Worm (Caenorhabditis elegans): ENCODE results near the gene Y53G8AM.6.

Y53G8AM.6 gene

ce11 chrIII:3248307-3249037, 11.1 kb downstream of the Y53G8AM.6 start, which contains the start of gene nduf-9:
nduf-9 (minus strand) TSS chrIII:3248575.
- TF ChIP-seq klf-2 (GFP tag; conservative IDR thresholded peaks at IDR 0.05): no peak
- no peak for TF ChIP-seq flt-1 (GFP tag; IDR thresholded peaks at IDR 0.05)

- TF ChIP-seq flt-1 (GFP tag; IDR thresholded peaks at IDR 0.05) (no peak), T22C8.4 (GFP tag; IDR thresholded peaks at IDR 0.05) (peak; percentile 87)
Observed at ce11 chrIII:3242379-3242778, 17.2 kb downstream of the Y53G8AM.6 start.

- peak; percentile 78 for TF ChIP-seq T22C8.4 (GFP tag; IDR thresholded peaks at IDR 0.05)
- TF ChIP-seq flt-1 (GFP tag; IDR thresholded peaks at IDR 0.05): no peak
Observed at ce11 chrIII:3241943-3242342, 17.6 kb downstream of the Y53G8AM.6 start.

ce11 chrIII:3241361-3241760, 18.2 kb downstream of the Y53G8AM.6 start:
- no peak for TF ChIP-seq cog-1 (tag; optimal IDR thresholded peaks at IDR 0.05)
- peak; percentile 74 for TF ChIP-seq T22C8.4 (GFP tag; IDR thresholded peaks at IDR 0.05)

- TF ChIP-seq cog-1 (tag; optimal IDR thresholded peaks at IDR 0.05) (no peak), T22C8.4 (GFP tag; IDR thresholded peaks at IDR 0.05) (peak; percentile 71), med-1 (GFP tag; optimal IDR thresholded peaks at IDR 0.05; ENCODE audit: insufficient read depth) (no peak)
Observed at ce11 chrIII:3240893-3241292, 18.7 kb downstream of the Y53G8AM.6 start.

ce11 chrIII:3232650-3233152, 26.9 kb downstream of the Y53G8AM.6 start, which contains the start of gene Y53G8AL.1:
Y53G8AL.1 (plus strand) TSS chrIII:3233102.
- TF ChIP-seq ztf-23 (GFP tag; IDR thresholded peaks at IDR 0.05): no peak

- TF ChIP-seq tab-1 (GFP tag; IDR thresholded peaks at IDR 0.05): no peak
- TF ChIP-seq T22C8.4 (GFP tag; IDR thresholded peaks at IDR 0.05): no peak
- TF ChIP-seq ztf-29 (GFP tag; IDR thresholded peaks at IDR 0.05): no peak
- TF ChIP-seq ref-1 (GFP tag; conservative IDR thresholded peaks at IDR 0.05): no peak
- no peak for TF ChIP-seq cog-1 (tag; optimal IDR thresholded peaks at IDR 0.05)
- no peak for TF ChIP-seq klf-2 (GFP tag; conservative IDR thresholded peaks at IDR 0.05)
- TF ChIP-seq ztf-23 (GFP tag; IDR thresholded peaks at IDR 0.05): no peak
- no peak for TF ChIP-seq med-1 (GFP tag; optimal IDR thresholded peaks at IDR 0.05; ENCODE audit: insufficient read depth)
- no peak for TF ChIP-seq flt-1 (GFP tag; IDR thresholded peaks at IDR 0.05)
Observed at ce11 chrIII:3224102-3224501, 35.5 kb downstream of the Y53G8AM.6 start.

ce11 chrIII:3222707-3223106, 36.9 kb downstream of the Y53G8AM.6 start:
- TF ChIP-seq ref-1 (GFP tag; conservative IDR thresholded peaks at IDR 0.05) (no peak), flt-1 (GFP tag; IDR thresholded peaks at IDR 0.05) (no peak), cog-1 (tag; optimal IDR thresholded peaks at IDR 0.05) (no peak), klf-2 (GFP tag; conservative IDR thresholded peaks at IDR 0.05) (no peak), T22C8.4 (GFP tag; IDR thresholded peaks at IDR 0.05) (no peak), med-1 (GFP tag; optimal IDR thresholded peaks at IDR 0.05; ENCODE audit: insufficient read depth) (no peak), tab-1 (GFP tag; IDR thresholded peaks at IDR 0.05) (no peak), ztf-29 (GFP tag; IDR thresholded peaks at IDR 0.05) (no peak)

- no peak for TF ChIP-seq tab-1 (GFP tag; IDR thresholded peaks at IDR 0.05)
- no peak for TF ChIP-seq flt-1 (GFP tag; IDR thresholded peaks at IDR 0.05)
- no peak for TF ChIP-seq ztf-23 (GFP tag; IDR thresholded peaks at IDR 0.05)
Observed at ce11 chrIII:3220287-3220686, 39.3 kb downstream of the Y53G8AM.6 start.

ce11 chrIII:3219050-3219449, 40.5 kb downstream of the Y53G8AM.6 start, which contains the start of gene frm-8:
frm-8 (minus strand) TSS chrIII:3219150.
- TF ChIP-seq T22C8.4 (GFP tag; IDR thresholded peaks at IDR 0.05): no peak
- TF ChIP-seq ref-1 (GFP tag; conservative IDR thresholded peaks at IDR 0.05): no peak

All from whole organism, midembryonic.